Worm (Caenorhabditis elegans): ENCODE measurements around the gene F09E5.12.
A peak's percentile ranks its signal among the peaks of the same experiment; 100 is the strongest.
"Not testable (repeated sequence)": the region's sequence is repeated elsewhere in the genome, so short reads cannot be mapped to it uniquely, and the experiment has no call there.

Gene F09E5.12

ce11 chrII:5353642-5354041 is 16.9 kb downstream of the F09E5.12 start (continued):
- peak; percentile 91 for TF ChIP-seq nhr-111 (GFP tag; optimal IDR thresholded peaks at IDR 0.05)
- no peak for TF ChIP-seq nhr-6 (tag; optimal IDR thresholded peaks at IDR 0.05)
- TF ChIP-seq lsy-2 (tag; optimal IDR thresholded peaks at IDR 0.05) = peak in 1 of 2 experiments; percentile 37
- peak; percentile 33 for TF ChIP-seq unc-130 (GFP tag; optimal IDR thresholded peaks at IDR 0.05)
- peak; percentile 60; the same call in 1 of the 2 replicates for TF ChIP-seq ZK337.2 (GFP tag; IDR thresholded peaks at IDR 0.05)
- peak; percentile 61 for TF ChIP-seq duxl-1 (tag; optimal IDR thresholded peaks at IDR 0.05; ENCODE audit: poor library complexity)
- peak; percentile 75 for TF ChIP-seq saeg-2 (GFP tag; IDR thresholded peaks at IDR 0.05)
- TF ChIP-seq lin-39 (tag; optimal IDR thresholded peaks at IDR 0.05) = no peak
- TF ChIP-seq snpc-4 (tag; optimal IDR thresholded peaks at IDR 0.05) = no peak
- TF ChIP-seq ces-1 (GFP tag; optimal IDR thresholded peaks at IDR 0.05) = no peak
- no peak for TF ChIP-seq fos-1 (tag; optimal IDR thresholded peaks at IDR 0.05)
- peak; percentile 69; the same call in 1 of the 2 replicates for TF ChIP-seq nhr-42 (GFP tag; IDR thresholded peaks at IDR 0.05)
- no peak for TF ChIP-seq daf-8 (GFP tag; IDR thresholded peaks at IDR 0.05)
- TF ChIP-seq R02D3.7 (tag; optimal IDR thresholded peaks at IDR 0.05) = no peak
- TF ChIP-seq hlh-30 (tag; optimal IDR thresholded peaks at IDR 0.05; ENCODE audit: insufficient read depth) = no peak
- peak; percentile 62 for TF ChIP-seq aha-1 (tag)
- TF ChIP-seq dmd-8 (GFP tag; IDR thresholded peaks at IDR 0.05) = peak; percentile 97
- TF ChIP-seq lin-1 (GFP tag; IDR thresholded peaks at IDR 0.05) = peak; percentile 73; the same call in 1 of the 2 replicates
- TF ChIP-seq F26F4.8 (GFP tag; conservative IDR thresholded peaks at IDR 0.05) = peak; percentile 89
- TF ChIP-seq snpc-1.2 (GFP tag; IDR thresholded peaks at IDR 0.05) = peak; percentile 83
- TF ChIP-seq nhr-48 (tag; optimal IDR thresholded peaks at IDR 0.05) = peak; percentile 50
- TF ChIP-seq nhr-41 (GFP tag; IDR thresholded peaks at IDR 0.05) = peak; percentile 81
- peak; percentile 61 for TF ChIP-seq mdt-29 (GFP tag; IDR thresholded peaks at IDR 0.05)

- TF ChIP-seq D1046.2 (GFP tag; IDR thresholded peaks at IDR 0.05) (no peak), unc-130 (GFP tag; optimal IDR thresholded peaks at IDR 0.05) (no peak), daf-8 (GFP tag; IDR thresholded peaks at IDR 0.05) (no peak), egl-43 (GFP tag; IDR thresholded peaks at IDR 0.05) (no peak), nhr-42 (GFP tag; IDR thresholded peaks at IDR 0.05) (no peak), dpl-1 (GFP tag; optimal IDR thresholded peaks at IDR 0.05) (no peak), mdt-29 (GFP tag; IDR thresholded peaks at IDR 0.05) (no peak), hlh-11 (tag; optimal IDR thresholded peaks at IDR 0.05) (no peak), dmd-6 (GFP tag; IDR thresholded peaks at IDR 0.05) (no peak), mes-2 (tag; optimal IDR thresholded peaks at IDR 0.05; ENCODE audit: poor library complexity, severe bottlenecking) (no peak)
Measured at ce11 chrII:5351799-5352198, 18.7 kb downstream of the F09E5.12 start, which contains the start of gene F09E5.7. TSS of gene F09E5.7 (plus strand) at chrII:5352099.

- peak; percentile 82 for TF ChIP-seq lin-38 (GFP tag; IDR thresholded peaks at IDR 0.05)
- TF ChIP-seq T26A8.4 (GFP tag; IDR thresholded peaks at IDR 0.05) = peak; percentile 81
- TF ChIP-seq ceh-20 (GFP tag; IDR thresholded peaks at IDR 0.05) = 0 out of 2 replicates have a peak, but pooled peaks have one; percentile 25
- 0 out of 2 replicates have a peak, but pooled peaks have one; percentile 63 for TF ChIP-seq vab-7 (GFP tag; IDR thresholded peaks at IDR 0.05)
- peak; percentile 63; the same call in 1 of the 2 replicates for TF ChIP-seq pha-4 (GFP tag; IDR thresholded peaks at IDR 0.05)
- not testable (repeated sequence) for TF ChIP-seq pha-4 (tag; optimal IDR thresholded peaks at IDR 0.05)
- TF ChIP-seq ctbp-1 (GFP tag; IDR thresholded peaks at IDR 0.05) = 0 out of 2 replicates have a peak, but pooled peaks have one; percentile 39
- peak; percentile 23; the same call in 1 of the 2 replicates for TF ChIP-seq dmd-6 (GFP tag; IDR thresholded peaks at IDR 0.05)
- 0 out of 2 replicates have a peak, but pooled peaks have one; percentile 41 for TF ChIP-seq lin-1 (GFP tag; IDR thresholded peaks at IDR 0.05)
- TF ChIP-seq hmg-1.1 (GFP tag; IDR thresholded peaks at IDR 0.05) = peak; percentile 78
Measured at ce11 chrII:5350357-5350756, 20.2 kb downstream of the F09E5.12 start, which contains the start of gene F09E5.8. TSS of gene F09E5.8 (plus strand) at chrII:5350669.
